Fruit fly (Drosophila melanogaster) whole organism, embryonic: ENCODE results near the gene put.

Experiments used
- Ada2b ChIP-seq: fragments of 200-800 bp; sonication (Bioruptor generic); IDR thresholded peaks from 2 replicates; pipeline ENCODE4 v1.3.6; 2022; ENCODE audit warnings: missing biosample characterization, missing genetic modification characterization
- Atf-2 ChIP-seq: fragments of 200-800 bp; sonication (Bioruptor generic); optimal IDR thresholded peaks from 2 replicates; lab custom pipeline; 2016; ENCODE audit warnings: missing biosample characterization, missing genetic modification characterization
- C15 ChIP-seq: fragments of 200-800 bp; sonication (Bioruptor generic); IDR thresholded peaks from 3 replicates; pipeline ENCODE4 v1.3.6; 2022; ENCODE audit warnings: missing biosample characterization, missing genetic modification characterization
- CG10979 ChIP-seq: fragments of 200-800 bp; sonication (Bioruptor generic); optimal IDR thresholded peaks from 2 replicates; lab custom pipeline; 2018; ENCODE audit warnings: missing biosample characterization, mild to moderate bottlenecking, missing genetic modification characterization, moderate library complexity
- CG11085 ChIP-seq: fragments of 200-800 bp; sonication (Bioruptor generic); IDR thresholded peaks from 2 replicates; pipeline ENCODE4 v1.3.6; 2022; ENCODE audit warnings: missing biosample characterization, missing genetic modification characterization
- CG11504 ChIP-seq: fragments of 200-800 bp; sonication (Bioruptor generic); optimal IDR thresholded peaks from 3 replicates; lab custom pipeline; 2019; ENCODE audit warnings: missing biosample characterization, mild to moderate bottlenecking, missing genetic modification characterization, moderate library complexity
- CG1233 ChIP-seq: fragments of 200-800 bp; sonication (Bioruptor generic); optimal IDR thresholded peaks from 4 replicates; lab custom pipeline; 2018; ENCODE audit warnings: missing biosample characterization, mild to moderate bottlenecking, missing genetic modification characterization
- CG1603 ChIP-seq: fragments of 200-800 bp; sonication (Bioruptor generic); optimal IDR thresholded peaks from 2 replicates; lab custom pipeline; 2019; ENCODE audit warnings: missing biosample characterization, mild to moderate bottlenecking, missing genetic modification characterization, moderate library complexity
- CG17612 ChIP-seq: fragments of 200-800 bp; sonication (Bioruptor generic); IDR thresholded peaks from 2 replicates; pipeline ENCODE4 v1.3.6; 2022; ENCODE audit warnings: missing biosample characterization, missing genetic modification characterization
- CG17912 ChIP-seq: fragments of 200-800 bp; sonication (Bioruptor generic); optimal IDR thresholded peaks from 2 replicates; lab custom pipeline; 2018; ENCODE audit warnings: missing biosample characterization, mild to moderate bottlenecking, missing genetic modification characterization
- CG30403 ChIP-seq: fragments of 200-800 bp; sonication (Bioruptor generic); optimal IDR thresholded peaks from 3 replicates; lab custom pipeline; 2016; ENCODE audit warnings: missing biosample characterization, missing genetic modification characterization
- CG4424 ChIP-seq: fragments of 200-800 bp; sonication (Bioruptor generic); optimal IDR thresholded peaks from 3 replicates; lab custom pipeline; 2016; ENCODE audit warnings: missing biosample characterization, missing genetic modification characterization
- CG4617 ChIP-seq: fragments of 200-800 bp; sonication (Bioruptor generic); optimal IDR thresholded peaks from 3 replicates; lab custom pipeline; 2016; ENCODE audit warnings: missing biosample characterization, missing genetic modification characterization, borderline replicate concordance
- CG4854 ChIP-seq: fragments of 200-800 bp; sonication (Bioruptor generic); optimal IDR thresholded peaks from 2 replicates; lab custom pipeline; 2016; ENCODE audit warnings: missing biosample characterization, missing genetic modification characterization, inconsistent platforms
- CG7372 ChIP-seq: fragments of 200-800 bp; sonication (Bioruptor generic); IDR thresholded peaks from 2 replicates; pipeline ENCODE4 v1.3.6; 2022; ENCODE audit warnings: missing biosample characterization, missing genetic modification characterization
- Dfd ChIP-seq, 2 experiments: fragments of >200 bp; optimal IDR thresholded peaks; 2 replicates each; lab custom pipeline; 2017; ENCODE audit warnings: missing biosample characterization in 2 of 2, missing genetic modification characterization in 2 of 2
- Dll ChIP-seq: fragments of 200-800 bp; sonication (Bioruptor generic); IDR thresholded peaks from 4 replicates; pipeline ENCODE4 v1.3.6; 2022; ENCODE audit warnings: missing biosample characterization, missing genetic modification characterization; ENCODE audit not compliant: partially characterized antibody
- E2f1 ChIP-seq: fragments of 200-800 bp; sonication (Bioruptor generic); IDR thresholded peaks from 2 replicates; pipeline ENCODE4 v1.3.6; 2022; ENCODE audit warnings: missing biosample characterization, missing genetic modification characterization
- HLH3B ChIP-seq: fragments of 200-800 bp; sonication (Bioruptor generic); IDR thresholded peaks from 2 replicates; pipeline ENCODE4 v1.3.6; 2022; ENCODE audit warnings: missing biosample characterization, missing genetic modification characterization
- HmgZ ChIP-seq: fragments of 200-800 bp; sonication (Bioruptor generic); optimal IDR thresholded peaks from 2 replicates; lab custom pipeline; 2018; ENCODE audit warnings: missing biosample characterization, mild to moderate bottlenecking, missing genetic modification characterization
- Hr51 ChIP-seq, 2 experiments: fragments of 200-800 bp; sonication (Bioruptor generic); optimal IDR thresholded peaks; 2 replicates in 1 of 2; 3 replicates in 1 of 2; lab custom pipeline; 2016 to 2018; ENCODE audit warnings: missing biosample characterization in 2 of 2, missing genetic modification characterization in 2 of 2, mild to moderate bottlenecking in 1 of 2, moderate library complexity in 1 of 2
- Nf-YC ChIP-seq: fragments of 200-800 bp; optimal IDR thresholded peaks from 3 replicates; lab custom pipeline; 2019; ENCODE audit warnings: missing biosample characterization, mild to moderate bottlenecking, missing genetic modification characterization, moderate library complexity
- Optix ChIP-seq: fragments of 200-800 bp; sonication (Bioruptor generic); IDR thresholded peaks from 3 replicates; pipeline ENCODE4 v1.3.6; 2022; ENCODE audit warnings: missing biosample characterization, missing genetic modification characterization
- Poxn ChIP-seq: fragments of 200-800 bp; sonication (Bioruptor generic); IDR thresholded peaks from 2 replicates; pipeline ENCODE4 v1.3.6; 2022; ENCODE audit warnings: missing biosample characterization, missing genetic modification characterization
- Sox100B ChIP-seq: fragments of 200-800 bp; sonication (Bioruptor generic); optimal IDR thresholded peaks from 3 replicates; lab custom pipeline; 2018; ENCODE audit warnings: missing biosample characterization, mild to moderate bottlenecking, missing genetic modification characterization
- Xbp1 ChIP-seq: fragments of 200-800 bp; sonication (Bioruptor generic); optimal IDR thresholded peaks from 3 replicates; lab custom pipeline; 2016; ENCODE audit warnings: missing biosample characterization, mild to moderate bottlenecking, missing genetic modification characterization
- ac ChIP-seq: fragments of 200-800 bp; sonication (Bioruptor generic); optimal IDR thresholded peaks from 3 replicates; lab custom pipeline; 2017; ENCODE audit warnings: missing biosample characterization, mild to moderate bottlenecking, missing genetic modification characterization
- al ChIP-seq: fragments of 200-800 bp; sonication (Bioruptor generic); IDR thresholded peaks from 2 replicates; pipeline ENCODE4 v1.3.6; 2022; ENCODE audit warnings: missing biosample characterization, missing genetic modification characterization
- az2 ChIP-seq: fragments of 200-800 bp; sonication (Bioruptor generic); optimal IDR thresholded peaks from 3 replicates; lab custom pipeline; 2016; ENCODE audit warnings: missing biosample characterization, missing genetic modification characterization
- cas ChIP-seq: fragments of 200-800 bp; sonication (Bioruptor generic); IDR thresholded peaks from 2 replicates; pipeline ENCODE4 v1.3.6; 2022; ENCODE audit warnings: missing biosample characterization, missing genetic modification characterization
- cg ChIP-seq: fragments of 200-800 bp; sonication (Bioruptor generic); optimal IDR thresholded peaks from 3 replicates; lab custom pipeline; 2019; ENCODE audit warnings: missing biosample characterization, mild to moderate bottlenecking, missing genetic modification characterization, moderate library complexity
- dan ChIP-seq: fragments of 200-800 bp; sonication (Bioruptor generic); IDR thresholded peaks from 2 replicates; pipeline ENCODE4 v1.3.6; 2022; ENCODE audit warnings: missing biosample characterization, missing genetic modification characterization
- dmrt11E ChIP-seq: fragments of 200-800 bp; sonication (Bioruptor generic); optimal IDR thresholded peaks from 3 replicates; lab custom pipeline; 2018; ENCODE audit warnings: missing biosample characterization, mild to moderate bottlenecking, missing genetic modification characterization, moderate library complexity
- ems ChIP-seq: fragments of 200-800 bp; sonication (Bioruptor generic); optimal IDR thresholded peaks from 3 replicates; lab custom pipeline; 2016; ENCODE audit warnings: missing biosample characterization, missing genetic modification characterization
- gem ChIP-seq: fragments of 200-800 bp; sonication (Bioruptor generic); optimal IDR thresholded peaks from 2 replicates; lab custom pipeline; 2019; ENCODE audit warnings: missing biosample characterization, mild to moderate bottlenecking, missing genetic modification characterization, moderate library complexity
- h ChIP-seq: fragments of >200 bp; optimal IDR thresholded peaks from 2 replicates; lab custom pipeline; 2017
- her ChIP-seq: fragments of 200-800 bp; sonication (Bioruptor generic); optimal IDR thresholded peaks from 2 replicates; lab custom pipeline; 2016; ENCODE audit warnings: missing biosample characterization, missing genetic modification characterization
- klu ChIP-seq: fragments of 200-800 bp; sonication (Bioruptor generic); IDR thresholded peaks from 2 replicates; pipeline ENCODE4 v1.3.6; 2022; ENCODE audit warnings: missing biosample characterization, missing genetic modification characterization
- lov ChIP-seq, 2 experiments: fragments of 200-800 bp in 1 of 2; fragments of >200 bp in 1 of 2; sonication (Bioruptor generic) in 1 of 2; IDR thresholded peaks in 1 of 2; optimal IDR thresholded peaks in 1 of 2; 2 replicates in 1 of 2; 3 replicates in 1 of 2; pipeline versions ENCODE4 v1.3.6 to Lab custom; 2017 to 2022; ENCODE audit warnings: missing biosample characterization in 1 of 2, missing genetic modification characterization in 1 of 2
- pb ChIP-seq: fragments of 200-800 bp; sonication (Bioruptor generic); optimal IDR thresholded peaks from 3 replicates; lab custom pipeline; 2016; ENCODE audit warnings: missing biosample characterization, missing genetic modification characterization
- phol ChIP-seq: fragments of 200-800 bp; sonication (Bioruptor generic); optimal IDR thresholded peaks from 3 replicates; lab custom pipeline; 2018; ENCODE audit warnings: missing biosample characterization, mild to moderate bottlenecking, missing genetic modification characterization, moderate library complexity
- sc ChIP-seq, 3 experiments: fragments of >200 bp in 2 of 3; fragments of 200-800 bp in 1 of 3; sonication (Bioruptor generic) in 1 of 3; optimal IDR thresholded peaks; 2 replicates in 2 of 3; 3 replicates in 1 of 3; lab custom pipeline; 2017; ENCODE audit warnings: mild to moderate bottlenecking in 1 of 3, missing biosample characterization in 1 of 3, missing genetic modification characterization in 1 of 3, missing genetic modification reagents in 1 of 3
- schlank ChIP-seq: fragments of 200-800 bp; sonication (Bioruptor generic); optimal IDR thresholded peaks from 2 replicates; lab custom pipeline; 2018; ENCODE audit warnings: missing biosample characterization, mild to moderate bottlenecking, missing genetic modification characterization
- scrt ChIP-seq: fragments of 200-800 bp; sonication (Bioruptor generic); optimal IDR thresholded peaks from 2 replicates; lab custom pipeline; 2018; ENCODE audit warnings: missing biosample characterization, mild to moderate bottlenecking, missing genetic modification characterization, moderate library complexity
- sim ChIP-seq: fragments of 200-800 bp; sonication (Bioruptor generic); IDR thresholded peaks from 2 replicates; pipeline ENCODE4 v1.3.6; 2022; ENCODE audit warnings: missing biosample characterization, missing genetic modification characterization
- sima ChIP-seq: fragments of 200-800 bp; sonication (Bioruptor generic); optimal IDR thresholded peaks from 2 replicates; lab custom pipeline; 2016; ENCODE audit warnings: missing biosample characterization, missing genetic modification characterization
- tin ChIP-seq: fragments of 200-800 bp; sonication (Bioruptor generic); optimal IDR thresholded peaks from 3 replicates; lab custom pipeline; 2016; ENCODE audit warnings: missing biosample characterization, missing genetic modification characterization
- tio ChIP-seq: fragments of 200-800 bp; sonication (Bioruptor generic); optimal IDR thresholded peaks from 2 replicates; lab custom pipeline; 2017; ENCODE audit warnings: missing biosample characterization, missing genetic modification characterization, inconsistent platforms
- toy ChIP-seq: fragments of 200-800 bp; sonication (Bioruptor generic); IDR thresholded peaks from 2 replicates; pipeline ENCODE4 v1.3.6; 2022; ENCODE audit warnings: missing biosample characterization, missing genetic modification characterization
- vvl ChIP-seq: fragments of 200-800 bp; sonication (Bioruptor generic); IDR thresholded peaks from 2 replicates; pipeline ENCODE4 v1.3.6; 2022; ENCODE audit warnings: missing biosample characterization, missing genetic modification characterization
- zf30C ChIP-seq: fragments of 200-800 bp; sonication (Bioruptor generic); optimal IDR thresholded peaks from 3 replicates; lab custom pipeline; 2018; ENCODE audit warnings: missing biosample characterization, mild to moderate bottlenecking, missing genetic modification characterization

put gene

dm6 chr3R:14597935-14598424 lies 27.5 kb downstream of the put start (continued):
- TF ChIP-seq lov (optimal IDR thresholded peaks at IDR 0.05; lab: Kevin White, UChicago) (no peak), lov (GFP tag; IDR thresholded peaks at IDR 0.05; lab: Robert Waterston, UW) (no peak), Poxn (GFP tag; lab: Robert Waterston, UW) (no peak), scrt (no peak), CG11504 (tag; lab: Kevin White, UChicago) (peak; percentile 64), Atf-2 (no peak), schlank (no peak), pb (no peak), phol (tag; lab: Kevin White, UChicago) (peak; percentile 61), HLH3B (GFP tag; lab: Robert Waterston, UW) (peak; percentile 37; the same call in 1 of the 2 replicates), dmrt11E (tag; lab: Kevin White, UChicago) (peak; percentile 68), CG7372 (GFP tag; lab: Robert Waterston, UW) (no peak), sim (GFP tag; lab: Robert Waterston, UW) (no peak), al (GFP tag; lab: Robert Waterston, UW) (no peak), h (no peak), toy (GFP tag; lab: Robert Waterston, UW) (no peak), CG1603 (tag; lab: Kevin White, UChicago) (peak; percentile 32), CG11085 (GFP tag; lab: Robert Waterston, UW) (no peak), cas (no peak), tin (GFP tag; lab: Kevin White, UChicago) (no peak), ac (GFP tag; lab: Kevin White, UChicago) (no peak), CG4617 (GFP tag; lab: Kevin White, UChicago) (no peak), CG17612 (no peak), zf30C (GFP tag; lab: Kevin White, UChicago) (peak; percentile 68), sima (no peak), HmgZ (no peak), CG1233 (GFP tag; lab: Kevin White, UChicago) (peak; percentile 1), CG4854 (GFP tag; lab: Kevin White, UChicago) (no peak), Dfd (GFP tag; optimal IDR thresholded peaks at IDR 0.05; lab: Kevin White, UChicago) (no peak), tio (GFP tag; lab: Kevin White, UChicago) (peak; percentile 19), Nf-YC (no peak), her (GFP tag; lab: Kevin White, UChicago) (no peak), CG4424 (GFP tag; lab: Kevin White, UChicago) (peak; percentile 53), az2 (GFP tag; lab: Kevin White, UChicago) (peak; percentile 33), cg (GFP tag; lab: Kevin White, UChicago) (peak; percentile 33), dan (GFP tag; lab: Robert Waterston, UW) (no peak), ems (GFP tag; lab: Kevin White, UChicago) (no peak), CG17912 (GFP tag; lab: Kevin White, UChicago) (no peak), Xbp1 (GFP tag; lab: Kevin White, UChicago) (peak; percentile 28), vvl (GFP tag; lab: Robert Waterston, UW) (peak; percentile 47; the same call in 1 of the 2 replicates), Sox100B (GFP tag; lab: Kevin White, UChicago) (peak; percentile 50), E2f1 (GFP tag; lab: Robert Waterston, UW) (no peak), gem (tag; lab: Kevin White, UChicago) (peak; percentile 72), Ada2b (0 out of 2 replicates have a peak, but pooled peaks have one; percentile 10), Hr51 (GFP tag; optimal IDR thresholded peaks at IDR 0.05; lab: Kevin White, UChicago) (peak in 1 of 2 experiments; percentile 53), klu (GFP tag; lab: Robert Waterston, UW) (peak; percentile 32; the same call in 1 of the 2 replicates), Optix (GFP tag; lab: Robert Waterston, UW) (no peak), CG30403 (GFP tag; lab: Kevin White, UChicago) (peak; percentile 36), sc (optimal IDR thresholded peaks at IDR 0.05; lab: Kevin White, UChicago) (no peak), sc (GFP tag; optimal IDR thresholded peaks at IDR 0.05; lab: Kevin White, UChicago) (no peak), CG10979 (tag; lab: Kevin White, UChicago) (peak; percentile 71), C15 (GFP tag; lab: Robert Waterston, UW) (no peak), Dll (GFP tag; lab: Robert Waterston, UW) (no peak)
